Fruit fly (Drosophila melanogaster) whole organism, prepupa: ENCODE measurements around the gene Lcp65Ab2.

Source experiments
- Blimp-1 ChIP-seq: fragments of 200-800 bp; sonication (Bioruptor generic); optimal IDR thresholded peaks from 3 replicates; lab custom pipeline; 2017; ENCODE audit warnings: missing biosample characterization, missing genetic modification characterization, mild to moderate bottlenecking, moderate library complexity, missing genetic modification reagents
- CG10631 ChIP-seq: fragments of 200-800 bp; sonication (Bioruptor generic); optimal IDR thresholded peaks from 2 replicates; lab custom pipeline; 2016; ENCODE audit warnings: missing biosample characterization, missing genetic modification characterization
- CG11902 ChIP-seq: fragments of 200-800 bp; sonication (Bioruptor generic); optimal IDR thresholded peaks from 3 replicates; lab custom pipeline; 2016; ENCODE audit warnings: missing biosample characterization, missing genetic modification characterization
- CG1621 ChIP-seq: fragments of 200-800 bp; sonication (Bioruptor generic); optimal IDR thresholded peaks from 3 replicates; lab custom pipeline; 2018; ENCODE audit warnings: missing biosample characterization, mild to moderate bottlenecking, missing genetic modification characterization
- CG3032 ChIP-seq: fragments of 200-800 bp; optimal IDR thresholded peaks from 2 replicates; lab custom pipeline; 2019; ENCODE audit warnings: missing biosample characterization, mild to moderate bottlenecking, missing genetic modification characterization, moderate library complexity
- CG31627 ChIP-seq: fragments of 200-800 bp; sonication (Bioruptor generic); optimal IDR thresholded peaks from 3 replicates; lab custom pipeline; 2016; ENCODE audit warnings: missing biosample characterization, missing genetic modification characterization
- CG32006 ChIP-seq: fragments of 200-800 bp; sonication (Bioruptor generic); optimal IDR thresholded peaks from 3 replicates; lab custom pipeline; 2017; ENCODE audit warnings: missing biosample characterization, mild to moderate bottlenecking, missing genetic modification characterization
- CG4318 ChIP-seq: fragments of 200-800 bp; sonication (Bioruptor generic); optimal IDR thresholded peaks from 3 replicates; lab custom pipeline; 2017; ENCODE audit warnings: missing biosample characterization, mild to moderate bottlenecking, missing genetic modification characterization
- CG6163 ChIP-seq: fragments of 200-800 bp; sonication (Bioruptor generic); IDR thresholded peaks from 3 replicates; pipeline ENCODE4 v1.3.6; 2022; ENCODE audit warnings: missing biosample characterization, missing genetic modification characterization
- CG6276 ChIP-seq: fragments of 200-800 bp; sonication (Bioruptor generic); optimal IDR thresholded peaks from 2 replicates; lab custom pipeline; 2017; ENCODE audit warnings: missing biosample characterization, mild to moderate bottlenecking, missing genetic modification characterization
- CG6792 ChIP-seq: fragments of 200-800 bp; sonication (Bioruptor generic); optimal IDR thresholded peaks from 3 replicates; lab custom pipeline; 2016; ENCODE audit warnings: missing biosample characterization, missing genetic modification characterization
- CG6808 ChIP-seq: fragments of 200-800 bp; sonication (Bioruptor generic); optimal IDR thresholded peaks from 3 replicates; lab custom pipeline; 2017; ENCODE audit warnings: missing biosample characterization, missing genetic modification characterization, mild to moderate bottlenecking, moderate library complexity, missing genetic modification reagents
- CG6854 ChIP-seq: fragments of 200-800 bp; sonication (Bioruptor generic); optimal IDR thresholded peaks from 2 replicates; lab custom pipeline; 2017; ENCODE audit warnings: missing biosample characterization, mild to moderate bottlenecking, missing genetic modification characterization
- CG8119 ChIP-seq: fragments of 200-800 bp; sonication (Bioruptor generic); IDR thresholded peaks from 3 replicates; pipeline ENCODE4 v1.3.6; 2022; ENCODE audit warnings: missing biosample characterization, missing genetic modification characterization
- CG8632 ChIP-seq: fragments of 200-800 bp; sonication (Bioruptor generic); optimal IDR thresholded peaks from 3 replicates; lab custom pipeline; 2016; ENCODE audit warnings: missing biosample characterization, missing genetic modification characterization
- CG9139 ChIP-seq: fragments of 200-800 bp; sonication (Bioruptor generic); optimal IDR thresholded peaks from 3 replicates; lab custom pipeline; 2017; ENCODE audit warnings: missing biosample characterization, mild to moderate bottlenecking, missing genetic modification characterization
- Eip78C ChIP-seq: fragments of 200-800 bp; sonication (Bioruptor generic); peaks from one replicate; lab custom pipeline; 2016; ENCODE audit warnings: missing biosample characterization, missing genetic modification characterization
- Ets21C ChIP-seq: fragments of 200-800 bp; sonication (Bioruptor generic); optimal IDR thresholded peaks from 3 replicates; lab custom pipeline; 2016; ENCODE audit warnings: missing biosample characterization, missing genetic modification characterization
- Gug ChIP-seq: fragments of 200-800 bp; sonication (Bioruptor generic); IDR thresholded peaks from 2 replicates; pipeline ENCODE4 v1.3.6; 2022; ENCODE audit warnings: missing biosample characterization, missing genetic modification characterization
- Hr38 ChIP-seq: sonication (Bioruptor generic); optimal IDR thresholded peaks from 2 replicates; lab custom pipeline; 2016; ENCODE audit warnings: missing biosample characterization, missing genetic modification characterization
- Lpt ChIP-seq: fragments of 200-800 bp; sonication (Bioruptor generic); optimal IDR thresholded peaks from 3 replicates; lab custom pipeline; 2016; ENCODE audit warnings: missing biosample characterization, missing genetic modification characterization
- OdsH ChIP-seq: fragments of 200-800 bp; sonication (Bioruptor generic); optimal IDR thresholded peaks from 3 replicates; lab custom pipeline; 2016; ENCODE audit warnings: missing biosample characterization, missing genetic modification characterization
- Smox ChIP-seq: fragments of 200-800 bp; sonication (Bioruptor generic); optimal IDR thresholded peaks from 3 replicates; lab custom pipeline; 2016; ENCODE audit warnings: missing biosample characterization, missing genetic modification characterization
- Sox14 ChIP-seq: fragments of 200-800 bp; sonication (Bioruptor generic); optimal IDR thresholded peaks from 3 replicates; lab custom pipeline; 2016; ENCODE audit warnings: missing biosample characterization, missing genetic modification characterization
- Sox15 ChIP-seq: fragments of 200-800 bp; sonication (Bioruptor generic); optimal IDR thresholded peaks from 3 replicates; lab custom pipeline; 2016; ENCODE audit warnings: missing biosample characterization, missing genetic modification characterization
- achi ChIP-seq: fragments of 200-800 bp; sonication (Bioruptor generic); optimal IDR thresholded peaks from 3 replicates; lab custom pipeline; 2016; ENCODE audit warnings: missing biosample characterization, missing genetic modification characterization
- esn ChIP-seq: fragments of 200-800 bp; sonication (Bioruptor generic); optimal IDR thresholded peaks from 2 replicates; lab custom pipeline; 2016; ENCODE audit warnings: missing biosample characterization, mild to moderate bottlenecking, missing genetic modification characterization, moderate library complexity
- fkh ChIP-seq: fragments of 200-800 bp; sonication (Bioruptor generic); optimal IDR thresholded peaks from 3 replicates; lab custom pipeline; 2017; ENCODE audit warnings: missing biosample characterization, mild to moderate bottlenecking, missing genetic modification characterization, moderate library complexity
- lz ChIP-seq: fragments of 200-800 bp; sonication (Bioruptor generic); optimal IDR thresholded peaks from 3 replicates; lab custom pipeline; 2016; ENCODE audit warnings: missing biosample characterization, missing genetic modification characterization
- salr ChIP-seq, 2 experiments: fragments of 200-800 bp; sonication (Bioruptor generic); optimal IDR thresholded peaks; 3 replicates each; lab custom pipeline; 2016 to 2018; ENCODE audit warnings: missing biosample characterization in 2 of 2, missing genetic modification characterization in 2 of 2, mild to moderate bottlenecking in 1 of 2
- svp ChIP-seq: fragments of 200-800 bp; sonication (Bioruptor generic); peaks from one replicate; lab custom pipeline; 2016; ENCODE audit warnings: missing biosample characterization, missing genetic modification characterization
- topi ChIP-seq: fragments of 200-800 bp; sonication (Bioruptor generic); optimal IDR thresholded peaks from 3 replicates; lab custom pipeline; 2016; ENCODE audit warnings: missing biosample characterization, missing genetic modification characterization
- vri ChIP-seq: fragments of 200-800 bp; sonication (Bioruptor generic); optimal IDR thresholded peaks from 3 replicates; lab custom pipeline; 2016; ENCODE audit warnings: missing biosample characterization, mild to moderate bottlenecking, missing genetic modification characterization

The Lcp65Ab2 gene

DNA sequence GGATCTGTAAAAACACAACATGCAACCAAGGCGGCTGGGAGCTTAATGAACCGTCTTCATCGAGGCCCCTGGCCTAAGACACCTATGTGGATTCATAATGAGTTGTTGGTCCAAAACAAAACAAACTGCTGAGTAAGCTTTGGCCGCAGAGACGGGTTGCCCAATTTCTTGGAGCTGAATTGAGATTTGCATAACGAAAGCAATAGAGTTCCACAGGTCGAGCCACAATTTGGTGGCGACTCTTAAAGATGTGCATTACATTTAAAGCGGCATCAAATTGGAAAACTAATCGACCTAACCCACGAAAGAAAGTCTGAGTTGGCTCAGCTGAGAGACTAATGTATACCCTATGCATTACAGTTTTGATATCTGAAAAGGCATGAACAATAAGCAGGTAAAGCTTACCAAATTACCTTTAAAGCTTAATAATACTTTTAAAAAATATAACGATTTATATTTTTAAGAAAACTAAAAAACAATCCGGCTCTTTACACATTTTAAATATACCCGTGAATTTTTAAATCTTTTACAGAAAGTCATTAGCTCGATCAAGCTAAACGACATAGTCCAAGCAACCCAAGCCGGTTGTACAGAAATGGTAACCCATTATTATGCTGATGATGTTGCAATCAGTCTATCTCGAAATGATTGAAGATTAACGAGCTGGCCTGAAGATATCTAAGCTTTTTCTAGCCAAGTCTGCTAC lies 11.0 kb downstream of the Lcp65Ab2 start, which contains the start of gene CG13297:
Gene CG13297 (minus strand): TSS at position 51 of the 706 bp plus-strand sequence.
- TF ChIP-seq Eip78C (peak; percentile 34), Ets21C (GFP tag; lab: Kevin White, UChicago) (no peak), CG32006 (GFP tag; lab: Kevin White, UChicago) (peak; percentile 14), CG6276 (GFP tag; lab: Kevin White, UChicago) (peak; percentile 33)

DNA sequence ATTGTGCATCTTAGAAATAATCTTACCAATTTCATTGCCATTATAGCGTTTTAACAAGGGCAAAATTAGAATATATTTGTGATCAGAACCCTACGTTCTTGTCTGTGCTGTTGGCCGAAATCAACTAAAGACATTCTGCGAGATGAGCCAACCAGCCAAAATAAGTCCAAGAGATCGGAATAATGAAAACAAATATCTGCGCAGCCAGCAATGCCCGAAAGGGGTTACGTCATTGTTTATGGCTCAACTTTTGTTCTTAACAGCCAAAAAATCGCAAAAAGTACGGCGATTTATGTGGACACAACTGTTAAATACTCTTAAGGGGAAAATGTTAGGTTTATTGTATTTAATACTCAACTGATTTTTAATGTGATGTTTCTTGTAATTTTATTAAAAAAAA lies 12.1 kb downstream of the Lcp65Ab2 start, which contains the start of gene Cpr65Ay:
Gene Cpr65Ay (minus strand): TSS at position 101 of the 400 bp plus-strand sequence.
- no peak for TF ChIP-seq Sox14
- TF ChIP-seq Lpt = no peak
- no peak for TF ChIP-seq CG11902 (GFP tag; lab: Kevin White, UChicago)
- TF ChIP-seq achi = no peak
- TF ChIP-seq CG8119 = no peak
- TF ChIP-seq CG6163 (GFP tag; lab: Robert Waterston, UW) = no peak
- TF ChIP-seq CG10631 (GFP tag; lab: Kevin White, UChicago) = no peak
- no peak for TF ChIP-seq CG6792
- no peak for TF ChIP-seq Hr38
- TF ChIP-seq CG32006 (GFP tag; lab: Kevin White, UChicago) = no peak
- TF ChIP-seq Smox (GFP tag; lab: Kevin White, UChicago) = no peak
- no peak for TF ChIP-seq salr (GFP tag; optimal IDR thresholded peaks at IDR 0.05; lab: Kevin White, UChicago)
- TF ChIP-seq fkh (GFP tag; lab: Kevin White, UChicago) = no peak

DNA sequence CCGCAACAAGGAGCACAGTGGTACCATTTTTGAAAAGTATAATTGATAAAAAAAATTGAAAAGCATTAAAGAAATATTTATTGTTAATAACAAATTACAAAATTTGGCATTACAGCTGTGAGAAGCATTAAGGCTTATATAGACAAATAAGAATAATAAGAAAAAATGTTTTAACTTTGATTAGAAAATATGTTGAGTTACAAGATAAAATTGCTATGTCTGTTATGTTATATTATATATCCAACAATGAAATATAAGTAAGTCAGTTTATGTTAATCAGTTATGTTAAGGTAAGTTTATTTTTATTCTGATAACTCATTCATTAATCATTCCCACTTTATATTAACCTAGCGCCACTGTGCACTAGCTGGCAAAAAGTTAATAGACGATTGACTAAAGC lies 13.4 kb downstream of the Lcp65Ab2 start:
- TF ChIP-seq svp (GFP tag; lab: Kevin White, UChicago) = peak; percentile 47
- no peak for TF ChIP-seq lz (GFP tag; lab: Kevin White, UChicago)

DNA sequence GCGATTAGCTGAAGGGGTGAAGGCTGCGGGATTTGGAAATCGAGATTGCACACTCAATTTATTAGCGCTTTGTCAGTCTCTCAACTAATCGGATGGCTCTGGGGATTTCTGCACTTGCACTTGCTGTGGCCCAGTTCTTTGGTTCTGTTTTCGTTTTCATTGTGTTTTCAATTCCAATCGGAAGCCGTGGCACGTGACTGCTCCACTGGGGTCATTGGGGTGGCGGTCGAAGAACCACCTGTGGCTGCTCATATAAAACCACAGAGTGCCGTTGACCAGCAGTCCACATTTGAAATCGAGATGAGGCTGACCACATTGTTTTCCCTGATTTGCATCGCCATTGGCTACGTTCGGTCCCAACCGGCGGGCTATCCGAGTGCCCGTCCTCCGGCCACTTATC lies 14.0 kb downstream of the Lcp65Ab2 start, which contains the start of gene Cpr65Az:
Gene Cpr65Az (plus strand): TSS at position 301 of the 400 bp plus-strand sequence.
- TF ChIP-seq lz (GFP tag; lab: Kevin White, UChicago) (no peak), CG31627 (GFP tag; lab: Kevin White, UChicago) (no peak), CG11902 (GFP tag; lab: Kevin White, UChicago) (no peak), CG8632 (no peak), Blimp-1 (GFP tag; lab: Kevin White, UChicago) (no peak), Eip78C (no peak)

DNA sequence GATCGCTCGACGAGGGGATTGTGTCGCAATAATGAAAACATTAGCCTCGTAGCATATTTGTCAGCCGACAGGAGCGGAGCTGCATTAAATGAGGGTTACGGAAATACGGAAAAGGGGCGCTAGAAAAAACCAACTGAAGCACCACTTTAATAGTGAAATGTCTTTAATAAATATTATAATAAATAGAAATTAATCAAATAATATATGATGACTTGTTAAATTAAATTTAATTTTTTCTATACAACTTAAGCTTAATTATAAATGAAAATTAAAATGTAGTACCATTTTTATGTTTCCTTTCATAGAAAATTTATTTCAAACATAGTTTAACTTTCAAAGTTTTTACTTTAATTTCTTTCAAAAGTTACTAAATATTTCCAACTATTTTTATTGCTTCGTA lies 15.5 kb downstream of the Lcp65Ab2 start:
- TF ChIP-seq CG4318 (GFP tag; lab: Kevin White, UChicago) (no peak), Gug (GFP tag; lab: Robert Waterston, UW) (no peak), OdsH (GFP tag; lab: Kevin White, UChicago) (no peak)

DNA sequence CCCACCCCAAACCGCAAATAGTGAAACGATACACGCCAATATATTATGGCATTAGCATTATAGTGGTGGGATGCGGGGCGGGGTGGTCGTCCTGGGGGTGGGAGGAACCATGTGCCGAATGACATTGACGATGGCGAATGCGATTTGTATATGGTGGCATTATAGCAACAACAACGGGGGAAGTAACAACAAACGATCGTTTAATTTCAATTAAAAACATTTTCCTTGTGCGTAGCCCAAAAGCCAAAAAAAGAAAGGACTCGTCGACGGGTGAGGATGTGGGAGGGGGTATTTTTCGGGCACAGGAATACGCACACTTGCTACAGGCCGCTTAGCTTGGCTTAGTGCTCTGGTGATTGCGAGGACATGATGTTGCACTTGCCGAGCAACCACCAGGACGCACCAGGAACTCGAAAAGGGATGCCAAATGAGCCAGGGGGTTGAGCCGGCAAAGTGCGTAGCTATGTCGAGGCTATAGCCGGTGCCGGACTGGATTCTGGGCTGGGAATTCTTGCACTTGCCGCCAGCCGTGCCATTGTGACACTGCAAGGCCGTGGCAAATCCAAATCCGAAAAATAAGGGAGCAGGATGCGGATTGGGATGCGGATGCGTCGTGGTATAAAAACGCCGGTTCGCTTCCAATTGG lies 16.1 kb downstream of the Lcp65Ab2 start, which contains the start of gene Prdm13:
Gene Prdm13 (plus strand): TSS at position 645 of the 646 bp plus-strand sequence.
- no peak for TF ChIP-seq CG1621

DNA sequence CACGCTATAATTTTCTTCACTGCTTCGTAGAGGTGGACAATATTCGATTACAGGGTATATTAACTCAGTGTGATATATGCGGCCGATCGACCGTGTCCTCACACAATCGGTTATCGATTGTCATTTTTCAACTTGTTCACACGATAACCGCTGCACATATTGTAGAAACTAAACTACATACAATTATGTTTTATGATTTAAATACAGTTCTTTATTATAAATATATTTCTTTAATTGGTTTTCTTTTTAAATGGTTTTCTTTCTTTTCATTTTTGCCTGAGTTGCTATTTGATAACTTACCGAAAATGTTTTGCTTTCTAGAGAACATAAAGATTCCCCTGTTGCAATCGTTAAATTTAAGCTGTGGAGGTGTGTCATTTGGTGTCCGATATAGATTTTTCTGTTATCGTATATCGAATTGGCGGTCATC lies 27.4 kb downstream of the Lcp65Ab2 start, which contains the start of the genes fmt and CG7376:
Gene fmt (minus strand): TSS at position 55 of the 430 bp plus-strand sequence.
Gene CG7376 (plus strand): TSS at position 423 of the 430 bp plus-strand sequence.
- TF ChIP-seq CG9139 = no peak
- no peak for TF ChIP-seq CG6854 (GFP tag; lab: Kevin White, UChicago)
- no peak for TF ChIP-seq topi (GFP tag; lab: Kevin White, UChicago)
- TF ChIP-seq CG3032 (tag; lab: Kevin White, UChicago) = peak; percentile 57
- TF ChIP-seq vri (GFP tag; lab: Kevin White, UChicago) = no peak
- TF ChIP-seq Sox15 (GFP tag; lab: Kevin White, UChicago) = peak; percentile 18
- TF ChIP-seq esn (GFP tag; lab: Kevin White, UChicago) = peak; percentile 53
- TF ChIP-seq CG6808 (GFP tag; lab: Kevin White, UChicago) = no peak
- peak; percentile 14; the same call in 1 of the 2 replicates for TF ChIP-seq Gug (GFP tag; lab: Robert Waterston, UW)
- TF ChIP-seq, all 60 proteins: peak for 4
